Worm (Caenorhabditis elegans): Measurements from ENCODE around the gene T26A5.6.

The T26A5.6 gene

ce11 chrIII:6439854-6440253 lies 10.6 kb downstream of the T26A5.6 start (continued):
- TF ChIP-seq ama-1 (optimal IDR thresholded peaks at IDR 0.05) = no peak
- no peak for TF ChIP-seq ama-1 (GFP tag; optimal IDR thresholded peaks at IDR 0.05)
- TF ChIP-seq attf-5 (GFP tag; optimal IDR thresholded peaks at IDR 0.05) = no peak
- 0 out of 2 replicates have a peak, but pooled peaks have one; percentile 25 for TF ChIP-seq Y79H2A.3 (GFP tag; conservative IDR thresholded peaks at IDR 0.05)
- TF ChIP-seq lsl-1 (GFP tag; optimal IDR thresholded peaks at IDR 0.05) = peak; percentile 32
- no peak for TF ChIP-seq nhr-179 (tag; optimal IDR thresholded peaks at IDR 0.05)
- peak; percentile 84 for TF ChIP-seq him-1 (tag; optimal IDR thresholded peaks at IDR 0.05)
- no peak for TF ChIP-seq nhr-80 (tag; optimal IDR thresholded peaks at IDR 0.05)
- TF ChIP-seq ZK185.1 (tag; optimal IDR thresholded peaks at IDR 0.05; ENCODE audit: poor library complexity, severe bottlenecking) = no peak
- peak; percentile 14; the same call in 1 of the 2 replicates for TF ChIP-seq Y56A3A.18 (GFP tag; IDR thresholded peaks at IDR 0.05)
- TF ChIP-seq nfya-1 (tag; optimal IDR thresholded peaks at IDR 0.05; ENCODE audit: borderline replicate concordance, insufficient read depth) = no peak
- peak; percentile 43; the same call in 1 of the 2 replicates for TF ChIP-seq D2030.7 (GFP tag; IDR thresholded peaks at IDR 0.05)
- no peak for TF ChIP-seq attf-3 (GFP tag; conservative IDR thresholded peaks at IDR 0.05)
- no peak for TF ChIP-seq Y67H2A.10 (GFP tag; conservative IDR thresholded peaks at IDR 0.05)
- TF ChIP-seq bed-1 (GFP tag; IDR thresholded peaks at IDR 0.05) = no peak
- no peak for TF ChIP-seq F10E7.11 (tag; optimal IDR thresholded peaks at IDR 0.05)
- TF ChIP-seq atf-7 (tag; optimal IDR thresholded peaks at IDR 0.05) = no peak
- no peak for TF ChIP-seq akir-1 (GFP tag; optimal IDR thresholded peaks at IDR 0.05)
- no peak for TF ChIP-seq T26A5.8 (tag; optimal IDR thresholded peaks at IDR 0.05)
- no peak for TF ChIP-seq lin-40 (tag; optimal IDR thresholded peaks at IDR 0.05)
- TF ChIP-seq F57A8.1 (GFP tag; optimal IDR thresholded peaks at IDR 0.05) = no peak
- no peak for TF ChIP-seq F39B2.1 (GFP tag; IDR thresholded peaks at IDR 0.05)
- TF ChIP-seq attf-6 (GFP tag; IDR thresholded peaks at IDR 0.05) = no peak

DNA sequence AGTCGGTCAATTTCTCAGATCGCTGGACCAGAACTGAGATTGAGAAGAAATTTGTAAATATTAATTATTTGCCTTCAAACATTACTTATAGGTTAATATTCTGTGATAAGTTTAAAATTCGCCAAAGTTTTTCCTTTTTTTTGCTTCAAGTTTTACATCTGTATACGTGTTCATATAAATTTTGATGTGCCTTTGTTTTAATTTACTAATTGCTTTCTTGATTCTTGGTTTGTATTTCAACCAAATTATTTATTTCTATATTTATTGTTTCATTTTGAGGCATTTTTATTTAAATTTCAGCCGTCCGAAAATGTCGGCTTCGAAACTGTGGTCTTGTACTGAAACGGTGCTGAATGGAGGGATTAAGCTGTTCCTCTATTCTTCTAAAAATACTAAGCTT lies 14.2 kb downstream of the T26A5.6 start, which contains the start of gene C05D11.1:
TSS of gene C05D11.1 (plus strand) at position 301 of the 400 bp plus-strand sequence.
- TF ChIP-seq nhr-120 (GFP tag; IDR thresholded peaks at IDR 0.05) (no peak), aptf-2 (GFP tag; conservative IDR thresholded peaks at IDR 0.05) (no peak), ztf-28 (GFP tag; IDR thresholded peaks at IDR 0.05) (no peak), K12H6.12 (tag; optimal IDR thresholded peaks at IDR 0.05) (no peak)

- TF ChIP-seq repo-1 (tag; optimal IDR thresholded peaks at IDR 0.05) = no peak
- TF ChIP-seq snpc-1.3 (tag; optimal IDR thresholded peaks at IDR 0.05; ENCODE audit: insufficient read depth) = no peak
- no peak for TF ChIP-seq cebp-1 (GFP tag; IDR thresholded peaks at IDR 0.05)
- TF ChIP-seq cebp-1 (tag; optimal IDR thresholded peaks at IDR 0.05) = peak; percentile 15
- TF ChIP-seq ekl-4 (GFP tag; IDR thresholded peaks at IDR 0.05) = 0 out of 2 replicates have a peak, but pooled peaks have one; percentile 41
- TF ChIP-seq akir-1 (GFP tag; optimal IDR thresholded peaks at IDR 0.05) = no peak
- TF ChIP-seq tbp1 (GFP tag; optimal IDR thresholded peaks at IDR 0.05) = no peak
- TF ChIP-seq athp-1 (tag; optimal IDR thresholded peaks at IDR 0.05) = no peak
- TF ChIP-seq lin-35 (GFP tag; optimal IDR thresholded peaks at IDR 0.05) = no peak
Observed at ce11 chrIII:6432939-6433338, 17.6 kb downstream of the T26A5.6 start, which contains the start of gene vps-16. Gene vps-16 (plus strand): TSS chrIII:6433239.

ce11 chrIII:6431766-6432228 lies 18.7 kb downstream of the T26A5.6 start, which contains the start of the genes mrps-17 and txdc-9:
Gene mrps-17 (minus strand): TSS chrIII:6431798.
Gene txdc-9 (plus strand): TSS chrIII:6432178.
- TF ChIP-seq egl-44 (GFP tag; IDR thresholded peaks at IDR 0.05) (no peak), snpc-1.3 (tag; optimal IDR thresholded peaks at IDR 0.05; ENCODE audit: insufficient read depth) (peak; percentile 70), tlf-1 (GFP tag; optimal IDR thresholded peaks at IDR 0.05) (no peak), K12H6.12 (tag; optimal IDR thresholded peaks at IDR 0.05) (no peak), ztf-18 (tag; optimal IDR thresholded peaks at IDR 0.05) (peak; percentile 55), mcd-1 (GFP tag; IDR thresholded peaks at IDR 0.05) (peak; percentile 82), F10E7.11 (tag; optimal IDR thresholded peaks at IDR 0.05) (no peak), repo-1 (tag; optimal IDR thresholded peaks at IDR 0.05) (no peak), ztf-3 (GFP tag; optimal IDR thresholded peaks at IDR 0.05) (no peak), F57C9.4 (tag; optimal IDR thresholded peaks at IDR 0.05) (no peak), hmg-1.2 (GFP tag; IDR thresholded peaks at IDR 0.05) (peak; percentile 47; the same call in 1 of the 2 replicates), atf-7 (tag; optimal IDR thresholded peaks at IDR 0.05) (no peak), C17E4.6 (GFP tag; IDR thresholded peaks at IDR 0.05) (no peak), lir-1 (GFP tag; conservative IDR thresholded peaks at IDR 0.05) (no peak), ceh-58 (GFP tag; IDR thresholded peaks at IDR 0.05) (no peak)
